Fruit fly (Drosophila melanogaster) whole organism, embryonic: ENCODE measurements around the gene CG14088.

Source experiments
- BtbVII ChIP-seq: fragments of 200-800 bp; sonication (Bioruptor generic); optimal IDR thresholded peaks from 3 replicates; lab custom pipeline; 2017; ENCODE audit warnings: missing biosample characterization, mild to moderate bottlenecking, missing genetic modification characterization
- CG11247 ChIP-seq: fragments of 200-800 bp; sonication (Bioruptor generic); IDR thresholded peaks from 2 replicates; pipeline ENCODE4 v1.3.6; 2022; ENCODE audit warnings: missing biosample characterization, missing genetic modification characterization
- CG12659 ChIP-seq: fragments of 200-800 bp; sonication (Bioruptor generic); optimal IDR thresholded peaks from 3 replicates; lab custom pipeline; 2017; ENCODE audit warnings: mild to moderate bottlenecking, missing biosample characterization, missing genetic modification reagents, missing genetic modification characterization
- CG12769 ChIP-seq: fragments of 200-800 bp; sonication (Bioruptor generic); optimal IDR thresholded peaks from 2 replicates; lab custom pipeline; 2019; ENCODE audit warnings: missing biosample characterization, mild to moderate bottlenecking, missing genetic modification characterization, moderate library complexity
- CG13424 ChIP-seq: fragments of 200-800 bp; sonication (Bioruptor generic); optimal IDR thresholded peaks from 2 replicates; lab custom pipeline; 2019; ENCODE audit warnings: missing biosample characterization, mild to moderate bottlenecking, missing genetic modification characterization, moderate library complexity
- CG13775 ChIP-seq: fragments of 200-800 bp; sonication (Bioruptor generic); optimal IDR thresholded peaks from 3 replicates; lab custom pipeline; 2017; ENCODE audit warnings: missing biosample characterization, mild to moderate bottlenecking, missing genetic modification characterization
- CG15514 ChIP-seq: fragments of 200-800 bp; sonication (Bioruptor generic); optimal IDR thresholded peaks from 3 replicates; lab custom pipeline; 2017; ENCODE audit warnings: missing biosample characterization, missing genetic modification characterization, mild to moderate bottlenecking, moderate library complexity, missing genetic modification reagents
- CG1602 ChIP-seq: fragments of 200-800 bp; sonication (Bioruptor generic); optimal IDR thresholded peaks from 3 replicates; lab custom pipeline; 2016; ENCODE audit warnings: missing biosample characterization, missing genetic modification characterization
- CG16815 ChIP-seq: fragments of 200-800 bp; sonication (Bioruptor generic); optimal IDR thresholded peaks from 3 replicates; lab custom pipeline; 2017; ENCODE audit warnings: missing biosample characterization, mild to moderate bottlenecking, missing genetic modification characterization
- CG17612 ChIP-seq: fragments of 200-800 bp; sonication (Bioruptor generic); IDR thresholded peaks from 2 replicates; pipeline ENCODE4 v1.3.6; 2022; ENCODE audit warnings: missing biosample characterization, missing genetic modification characterization
- CG18011 ChIP-seq: fragments of 200-800 bp; sonication (Bioruptor generic); optimal IDR thresholded peaks from 2 replicates; lab custom pipeline; 2017; ENCODE audit warnings: missing biosample characterization, missing genetic modification characterization, mild to moderate bottlenecking, moderate library complexity, missing genotype
- CG2116 ChIP-seq: fragments of 200-800 bp; sonication (Bioruptor generic); optimal IDR thresholded peaks from 3 replicates; lab custom pipeline; 2018; ENCODE audit warnings: missing biosample characterization, mild to moderate bottlenecking, missing genetic modification characterization
- CG2120 ChIP-seq: fragments of 200-800 bp; sonication (Bioruptor generic); optimal IDR thresholded peaks from 3 replicates; lab custom pipeline; 2016; ENCODE audit warnings: missing biosample characterization, missing genetic modification characterization
- CG2889 ChIP-seq: fragments of 200-800 bp; sonication (Bioruptor generic); IDR thresholded peaks from 3 replicates; pipeline ENCODE4 v1.3.6; 2022; ENCODE audit warnings: missing biosample characterization, missing genetic modification characterization
- CG32532 ChIP-seq: fragments of 200-800 bp; sonication (Bioruptor generic); IDR thresholded peaks from 2 replicates; pipeline ENCODE4 v1.3.6; 2022; ENCODE audit warnings: missing biosample characterization, missing genetic modification characterization
- CG33557 ChIP-seq: fragments of 200-800 bp; sonication (Bioruptor generic); optimal IDR thresholded peaks from 2 replicates; lab custom pipeline; 2019; ENCODE audit warnings: missing biosample characterization, mild to moderate bottlenecking, missing genetic modification characterization, moderate library complexity
- CG34224 ChIP-seq: fragments of 200-800 bp; sonication (Bioruptor generic); IDR thresholded peaks from 3 replicates; pipeline ENCODE4 v1.3.6; 2022; ENCODE audit warnings: missing biosample characterization, missing genetic modification characterization; ENCODE audit not compliant: partially characterized antibody
- CG3838 ChIP-seq: fragments of 200-800 bp; sonication (Bioruptor generic); optimal IDR thresholded peaks from 3 replicates; lab custom pipeline; 2016; ENCODE audit warnings: missing biosample characterization, missing genetic modification characterization
- CG5180 ChIP-seq: fragments of 200-800 bp; sonication (Bioruptor generic); optimal IDR thresholded peaks from 3 replicates; lab custom pipeline; 2017; ENCODE audit warnings: missing biosample characterization, missing genetic modification characterization, mild to moderate bottlenecking, moderate library complexity, missing genetic modification reagents
- CG8924 ChIP-seq: fragments of 200-800 bp; optimal IDR thresholded peaks from 3 replicates; lab custom pipeline; 2019; ENCODE audit warnings: missing biosample characterization, mild to moderate bottlenecking, missing genetic modification characterization, moderate library complexity
- D ChIP-seq, 2 experiments: fragments of 200-800 bp in 1 of 2; fragments of >200 bp in 1 of 2; sonication (Bioruptor generic) in 1 of 2; optimal IDR thresholded peaks; 2 replicates in 1 of 2; 3 replicates in 1 of 2; lab custom pipeline; 2017; ENCODE audit warnings: mild to moderate bottlenecking in 1 of 2, missing biosample characterization in 1 of 2, missing genetic modification characterization in 1 of 2, missing genetic modification reagents in 1 of 2
- Ets97D ChIP-seq: fragments of 200-800 bp; sonication (Bioruptor generic); optimal IDR thresholded peaks from 3 replicates; lab custom pipeline; 2016; ENCODE audit warnings: missing biosample characterization, missing genetic modification characterization
- HLH3B ChIP-seq: fragments of 200-800 bp; sonication (Bioruptor generic); IDR thresholded peaks from 2 replicates; pipeline ENCODE4 v1.3.6; 2022; ENCODE audit warnings: missing biosample characterization, missing genetic modification characterization
- HLH54F ChIP-seq: fragments of 200-800 bp; sonication (Bioruptor generic); optimal IDR thresholded peaks from 3 replicates; lab custom pipeline; 2016; ENCODE audit warnings: missing biosample characterization, missing genetic modification characterization
- HLHmδ ChIP-seq: fragments of 200-800 bp; sonication (Bioruptor generic); optimal IDR thresholded peaks from 2 replicates; lab custom pipeline; 2018; ENCODE audit warnings: missing biosample characterization, mild to moderate bottlenecking, missing genetic modification characterization, moderate library complexity
- HmgZ ChIP-seq: fragments of 200-800 bp; sonication (Bioruptor generic); optimal IDR thresholded peaks from 2 replicates; lab custom pipeline; 2018; ENCODE audit warnings: missing biosample characterization, mild to moderate bottlenecking, missing genetic modification characterization
- Jarid2 ChIP-seq: fragments of 200-800 bp; sonication (Bioruptor generic); optimal IDR thresholded peaks from 3 replicates; lab custom pipeline; 2017; ENCODE audit warnings: mild to moderate bottlenecking, missing biosample characterization, missing genetic modification reagents, missing genetic modification characterization
- Kr ChIP-seq: fragments of 200-800 bp; sonication (Bioruptor generic); optimal IDR thresholded peaks from 2 replicates; lab custom pipeline; 2017; ENCODE audit warnings: missing biosample characterization, mild to moderate bottlenecking, missing genetic modification characterization
- NC2β ChIP-seq: fragments of 200-800 bp; sonication (Bioruptor generic); optimal IDR thresholded peaks from 2 replicates; lab custom pipeline; 2016; ENCODE audit warnings: missing biosample characterization, missing genetic modification characterization
- NfI ChIP-seq: fragments of 200-800 bp; sonication (Bioruptor generic); optimal IDR thresholded peaks from 3 replicates; lab custom pipeline; 2018; ENCODE audit warnings: missing biosample characterization, mild to moderate bottlenecking, missing genetic modification characterization, moderate library complexity
- Poxn ChIP-seq: fragments of 200-800 bp; sonication (Bioruptor generic); IDR thresholded peaks from 2 replicates; pipeline ENCODE4 v1.3.6; 2022; ENCODE audit warnings: missing biosample characterization, missing genetic modification characterization
- Six4 ChIP-seq: fragments of 200-800 bp; sonication (Bioruptor generic); optimal IDR thresholded peaks from 2 replicates; lab custom pipeline; 2016; ENCODE audit warnings: missing biosample characterization, missing genetic modification characterization
- Sry-δ ChIP-seq: fragments of 200-800 bp; sonication (Bioruptor generic); optimal IDR thresholded peaks from 2 replicates; lab custom pipeline; 2016; ENCODE audit warnings: missing biosample characterization, missing genetic modification characterization
- Taf1 ChIP-seq: fragments of 200-800 bp; sonication (Bioruptor generic); IDR thresholded peaks from 2 replicates; pipeline ENCODE4 v1.3.6; 2022; ENCODE audit warnings: missing biosample characterization, missing genetic modification characterization
- Xrp1 ChIP-seq: fragments of 200-800 bp; sonication (Bioruptor generic); IDR thresholded peaks from 2 replicates; pipeline ENCODE4 v1.3.6; 2022; ENCODE audit warnings: missing biosample characterization, missing genetic modification characterization
- ac ChIP-seq: fragments of 200-800 bp; sonication (Bioruptor generic); optimal IDR thresholded peaks from 3 replicates; lab custom pipeline; 2017; ENCODE audit warnings: missing biosample characterization, mild to moderate bottlenecking, missing genetic modification characterization
- al ChIP-seq: fragments of 200-800 bp; sonication (Bioruptor generic); IDR thresholded peaks from 2 replicates; pipeline ENCODE4 v1.3.6; 2022; ENCODE audit warnings: missing biosample characterization, missing genetic modification characterization
- ap ChIP-seq: fragments of 200-800 bp; sonication (Bioruptor generic); IDR thresholded peaks from 2 replicates; pipeline ENCODE4 v1.3.6; 2022; ENCODE audit warnings: missing biosample characterization, missing genetic modification characterization
- bab2 ChIP-seq: fragments of 200-800 bp; sonication (Bioruptor generic); optimal IDR thresholded peaks from 2 replicates; lab custom pipeline; 2016; ENCODE audit warnings: missing biosample characterization, missing genetic modification characterization
- corto ChIP-seq: fragments of 200-800 bp; sonication (Bioruptor generic); optimal IDR thresholded peaks from 2 replicates; lab custom pipeline; 2016; ENCODE audit warnings: missing biosample characterization, mild to moderate bottlenecking, missing genetic modification characterization, moderate library complexity
- crc ChIP-seq: fragments of 200-800 bp; sonication (Bioruptor generic); optimal IDR thresholded peaks from 2 replicates; lab custom pipeline; 2016; ENCODE audit warnings: missing biosample characterization, missing genetic modification characterization
- dimm ChIP-seq: fragments of 200-800 bp; sonication (Bioruptor generic); IDR thresholded peaks from 2 replicates; pipeline ENCODE4 v1.3.6; 2022; ENCODE audit warnings: missing biosample characterization, missing genetic modification characterization
- ewg ChIP-seq: fragments of 200-800 bp; sonication (Bioruptor generic); optimal IDR thresholded peaks from 3 replicates; lab custom pipeline; 2017; ENCODE audit warnings: mild to moderate bottlenecking, missing biosample characterization, missing genetic modification reagents, missing genetic modification characterization
- grau ChIP-seq: fragments of 200-800 bp; optimal IDR thresholded peaks from 3 replicates; lab custom pipeline; 2019; ENCODE audit warnings: missing biosample characterization, mild to moderate bottlenecking, missing genetic modification characterization, moderate library complexity
- kah ChIP-seq: fragments of 200-800 bp; sonication (Bioruptor generic); optimal IDR thresholded peaks from 2 replicates; lab custom pipeline; 2018; ENCODE audit warnings: missing biosample characterization, mild to moderate bottlenecking, missing genetic modification characterization
- oc ChIP-seq: fragments of 200-800 bp; sonication (Bioruptor generic); optimal IDR thresholded peaks from 2 replicates; lab custom pipeline; 2018; ENCODE audit warnings: missing biosample characterization, mild to moderate bottlenecking, missing genetic modification characterization, moderate library complexity
- slp2 ChIP-seq: fragments of 200-800 bp; sonication (Bioruptor generic); optimal IDR thresholded peaks from 2 replicates; lab custom pipeline; 2016; ENCODE audit warnings: missing biosample characterization, missing genetic modification characterization
- stc ChIP-seq: fragments of 200-800 bp; sonication (Bioruptor generic); IDR thresholded peaks from 2 replicates; pipeline ENCODE4 v1.3.6; 2022; ENCODE audit warnings: missing biosample characterization, missing genetic modification characterization
- trh ChIP-seq: fragments of 200-800 bp; sonication (Bioruptor generic); optimal IDR thresholded peaks from 2 replicates; lab custom pipeline; 2016; ENCODE audit warnings: missing biosample characterization, missing genetic modification characterization
- tx ChIP-seq: fragments of 200-800 bp; sonication (Bioruptor generic); optimal IDR thresholded peaks from 2 replicates; lab custom pipeline; 2016; ENCODE audit warnings: missing biosample characterization, missing genetic modification characterization
- z ChIP-seq: fragments of 200-800 bp; sonication (Bioruptor generic); IDR thresholded peaks from 3 replicates; pipeline ENCODE4 v1.3.6; 2022; ENCODE audit warnings: missing biosample characterization, missing genetic modification characterization

CG14088 gene

DNA sequence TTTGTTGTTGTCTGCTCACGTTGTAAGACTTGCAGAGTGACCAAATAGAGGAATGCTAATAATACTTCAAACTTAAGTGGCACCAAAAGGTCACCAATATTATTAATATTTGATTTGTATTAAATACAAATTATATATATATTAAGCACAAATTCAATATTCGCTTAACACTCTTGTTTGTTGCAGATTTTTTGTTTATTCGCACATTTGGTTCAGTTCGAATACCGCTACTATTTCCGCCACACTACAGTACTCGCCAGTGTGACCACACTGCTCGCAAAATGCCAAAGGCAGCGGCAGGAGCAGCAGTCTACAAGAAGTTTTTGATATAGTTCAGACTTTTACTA, 6.3 kb downstream of the CG14088 start, which contains the start of gene Max (continued):
- peak; percentile 83 for TF ChIP-seq HmgZ (tag; lab: Kevin White, UChicago)
- TF ChIP-seq Jarid2 (GFP tag; lab: Kevin White, UChicago): no peak
- TF ChIP-seq Kr: no peak
- TF ChIP-seq ac (GFP tag; lab: Kevin White, UChicago): no peak
- TF ChIP-seq Ets97D (GFP tag; lab: Kevin White, UChicago): no peak
- TF ChIP-seq Six4: peak; percentile 43
- TF ChIP-seq corto: no peak
- TF ChIP-seq Taf1 (GFP tag; lab: Robert Waterston, UW): 0 out of 2 replicates have a peak, but pooled peaks have one; percentile 36
- TF ChIP-seq BtbVII (GFP tag; lab: Kevin White, UChicago): peak; percentile 71
- TF ChIP-seq CG2120 (GFP tag; lab: Kevin White, UChicago): peak; percentile 66
- peak; percentile 7 for TF ChIP-seq HLH54F (GFP tag; lab: Kevin White, UChicago)
- TF ChIP-seq slp2 (GFP tag; lab: Kevin White, UChicago): no peak
- TF ChIP-seq tx (GFP tag; lab: Kevin White, UChicago): no peak
- TF ChIP-seq HLH3B (GFP tag; lab: Robert Waterston, UW): peak; percentile 74
- no peak for TF ChIP-seq CG34224 (GFP tag; lab: Robert Waterston, UW)
- no peak for TF ChIP-seq CG16815
- TF ChIP-seq D (optimal IDR thresholded peaks at IDR 0.05; lab: Kevin White, UChicago): no peak
- TF ChIP-seq D (GFP tag; optimal IDR thresholded peaks at IDR 0.05; lab: Kevin White, UChicago): no peak
- no peak for TF ChIP-seq NC2β (GFP tag; lab: Kevin White, UChicago)
- peak; percentile 35 for TF ChIP-seq bab2 (GFP tag; lab: Kevin White, UChicago)
- peak; percentile 79 for TF ChIP-seq NfI
- TF ChIP-seq grau: peak; percentile 77
- peak; percentile 84 for TF ChIP-seq CG32532
- peak; percentile 78 for TF ChIP-seq Xrp1 (GFP tag; lab: Robert Waterston, UW)
- TF ChIP-seq Sry-δ: peak; percentile 5
- no peak for TF ChIP-seq HLHmδ
- TF ChIP-seq CG17612 (GFP tag; lab: Robert Waterston, UW): no peak
- TF ChIP-seq oc (tag; lab: Kevin White, UChicago): peak; percentile 17
- peak; percentile 65 for TF ChIP-seq CG11247
- TF ChIP-seq CG33557 (GFP tag; lab: Kevin White, UChicago): peak; percentile 58
- peak; percentile 83 for TF ChIP-seq CG13424
- peak; percentile 30 for TF ChIP-seq kah (GFP tag; lab: Kevin White, UChicago)
- no peak for TF ChIP-seq z (GFP tag; lab: Robert Waterston, UW)
- TF ChIP-seq CG12659 (GFP tag; lab: Kevin White, UChicago): peak; percentile 85
- no peak for TF ChIP-seq dimm (GFP tag; lab: Robert Waterston, UW)
- peak; percentile 44 for TF ChIP-seq CG1602 (GFP tag; lab: Kevin White, UChicago)
- TF ChIP-seq CG13775 (GFP tag; lab: Kevin White, UChicago): peak; percentile 75
- TF ChIP-seq ewg: peak; percentile 69
- peak; percentile 84 for TF ChIP-seq CG12769 (tag; lab: Kevin White, UChicago)
- peak; percentile 7 for TF ChIP-seq CG3838 (GFP tag; lab: Kevin White, UChicago)
- TF ChIP-seq Poxn (GFP tag; lab: Robert Waterston, UW): no peak
- peak; percentile 50 for TF ChIP-seq CG2116 (GFP tag; lab: Kevin White, UChicago)
- TF ChIP-seq stc (GFP tag; lab: Robert Waterston, UW): peak; percentile 49; the same call in 1 of the 2 replicates
- TF ChIP-seq CG15514 (GFP tag; lab: Kevin White, UChicago): peak; percentile 83
- no peak for TF ChIP-seq crc
- TF ChIP-seq CG18011: peak; percentile 34
- TF ChIP-seq trh (GFP tag; lab: Kevin White, UChicago): no peak
- no peak for TF ChIP-seq CG5180 (GFP tag; lab: Kevin White, UChicago)
- peak; percentile 79 for TF ChIP-seq CG8924
- peak; percentile 48 for TF ChIP-seq ap (GFP tag; lab: Robert Waterston, UW)
- TF ChIP-seq al (GFP tag; lab: Robert Waterston, UW): 0 out of 2 replicates have a peak, but pooled peaks have one; percentile 41
- peak; percentile 54; the same call in 1 of the 3 replicates for TF ChIP-seq CG2889 (GFP tag; lab: Robert Waterston, UW)
